Worm (Caenorhabditis elegans): ENCODE data around the gene ceh-93.
A peak's percentile ranks its signal among the peaks of the same experiment; 100 is the strongest.

ceh-93 gene

ce11 chrX:388728-389127 lies at the start of gene ceh-93:
TSS of gene ceh-93 (minus strand) at chrX:388797.
- TF ChIP-seq flt-1 (GFP tag; IDR thresholded peaks at IDR 0.05) (0 out of 2 replicates have a peak, but pooled peaks have one; percentile 15), cog-1 (tag; optimal IDR thresholded peaks at IDR 0.05) (no peak), klf-2 (GFP tag; conservative IDR thresholded peaks at IDR 0.05) (no peak), ref-1 (GFP tag; conservative IDR thresholded peaks at IDR 0.05) (no peak)

- TF ChIP-seq med-1 (GFP tag; optimal IDR thresholded peaks at IDR 0.05; ENCODE audit: insufficient read depth) = no peak
- TF ChIP-seq cog-1 (tag; optimal IDR thresholded peaks at IDR 0.05) = no peak
- TF ChIP-seq ztf-23 (GFP tag; IDR thresholded peaks at IDR 0.05) = no peak
- no peak for TF ChIP-seq flt-1 (GFP tag; IDR thresholded peaks at IDR 0.05)
- no peak for TF ChIP-seq ref-1 (GFP tag; conservative IDR thresholded peaks at IDR 0.05)
- no peak for TF ChIP-seq klf-2 (GFP tag; conservative IDR thresholded peaks at IDR 0.05)
- no peak for TF ChIP-seq T22C8.4 (GFP tag; IDR thresholded peaks at IDR 0.05)
- TF ChIP-seq tab-1 (GFP tag; IDR thresholded peaks at IDR 0.05) = no peak
- TF ChIP-seq ztf-29 (GFP tag; IDR thresholded peaks at IDR 0.05) = no peak
These were observed 49.8 kb upstream of the ceh-93 start for ce11 chrX:438396-438795.

DNA sequence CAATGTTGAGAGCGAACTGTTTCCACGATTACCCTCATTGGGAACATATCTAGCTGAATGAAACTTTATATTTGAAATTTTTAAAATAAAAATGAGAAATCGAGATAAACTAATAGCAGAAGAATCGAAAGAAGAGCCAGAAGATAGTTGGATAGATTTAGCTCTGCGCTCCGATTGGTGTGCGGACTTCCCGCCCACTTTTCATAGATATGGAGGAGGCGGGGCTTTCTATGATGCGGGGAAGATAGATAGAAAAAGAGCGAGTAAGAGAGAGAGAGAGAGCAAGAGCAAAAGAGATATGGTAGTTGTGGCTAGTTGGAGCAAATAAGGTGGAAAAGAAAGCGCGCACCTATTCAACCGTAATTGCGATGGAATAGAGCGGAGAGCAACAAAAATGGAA lies 45.1 kb upstream of the ceh-93 start, which contains the start of gene dve-1:
dve-1 (minus strand) TSS at position 66 of the 400 bp plus-strand sequence.
- TF ChIP-seq med-1 (GFP tag; optimal IDR thresholded peaks at IDR 0.05; ENCODE audit: insufficient read depth) = no peak
- no peak for TF ChIP-seq klf-2 (GFP tag; conservative IDR thresholded peaks at IDR 0.05)
- TF ChIP-seq flt-1 (GFP tag; IDR thresholded peaks at IDR 0.05) = no peak
- TF ChIP-seq ztf-29 (GFP tag; IDR thresholded peaks at IDR 0.05) = no peak
- no peak for TF ChIP-seq ref-1 (GFP tag; conservative IDR thresholded peaks at IDR 0.05)
- TF ChIP-seq ztf-23 (GFP tag; IDR thresholded peaks at IDR 0.05) = no peak
- no peak for TF ChIP-seq T22C8.4 (GFP tag; IDR thresholded peaks at IDR 0.05)
- no peak for TF ChIP-seq cog-1 (tag; optimal IDR thresholded peaks at IDR 0.05)
- no peak for TF ChIP-seq tab-1 (GFP tag; IDR thresholded peaks at IDR 0.05)

- TF ChIP-seq flt-1 (GFP tag; IDR thresholded peaks at IDR 0.05) = no peak
- TF ChIP-seq klf-2 (GFP tag; conservative IDR thresholded peaks at IDR 0.05) = no peak
- TF ChIP-seq ref-1 (GFP tag; conservative IDR thresholded peaks at IDR 0.05) = no peak
- no peak for TF ChIP-seq cog-1 (tag; optimal IDR thresholded peaks at IDR 0.05)
- no peak for TF ChIP-seq med-1 (GFP tag; optimal IDR thresholded peaks at IDR 0.05; ENCODE audit: insufficient read depth)
- no peak for TF ChIP-seq T22C8.4 (GFP tag; IDR thresholded peaks at IDR 0.05)
- TF ChIP-seq tab-1 (GFP tag; IDR thresholded peaks at IDR 0.05) = no peak
- TF ChIP-seq ztf-29 (GFP tag; IDR thresholded peaks at IDR 0.05) = no peak
- no peak for TF ChIP-seq ztf-23 (GFP tag; IDR thresholded peaks at IDR 0.05)
These were observed 44.6 kb upstream of the ceh-93 start for ce11 chrX:433029-433693.

DNA sequence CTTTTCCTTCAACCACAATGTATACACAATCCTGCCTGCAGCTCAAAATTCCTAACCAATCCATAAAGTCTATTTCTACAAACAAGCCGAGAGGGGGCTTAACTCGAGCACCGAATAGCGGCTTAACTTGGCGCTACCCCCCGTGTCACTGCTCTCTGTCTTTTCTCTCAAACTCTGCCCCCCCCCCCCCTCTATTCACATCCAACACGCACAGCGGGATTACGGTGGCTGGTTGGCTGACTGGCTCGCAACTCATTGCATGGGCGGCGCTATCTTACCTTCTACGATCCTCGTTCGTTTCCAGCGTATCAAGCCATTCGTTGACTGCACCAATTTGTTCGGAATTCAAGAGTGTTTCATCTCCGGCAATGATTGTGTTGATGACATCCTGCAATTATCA lies 43.0 kb upstream of the ceh-93 start:
- TF ChIP-seq ztf-29 (GFP tag; IDR thresholded peaks at IDR 0.05) = 0 out of 2 replicates have a peak, but pooled peaks have one; percentile 22
- TF ChIP-seq klf-2 (GFP tag; conservative IDR thresholded peaks at IDR 0.05) = no peak
- TF ChIP-seq ref-1 (GFP tag; conservative IDR thresholded peaks at IDR 0.05) = no peak

DNA sequence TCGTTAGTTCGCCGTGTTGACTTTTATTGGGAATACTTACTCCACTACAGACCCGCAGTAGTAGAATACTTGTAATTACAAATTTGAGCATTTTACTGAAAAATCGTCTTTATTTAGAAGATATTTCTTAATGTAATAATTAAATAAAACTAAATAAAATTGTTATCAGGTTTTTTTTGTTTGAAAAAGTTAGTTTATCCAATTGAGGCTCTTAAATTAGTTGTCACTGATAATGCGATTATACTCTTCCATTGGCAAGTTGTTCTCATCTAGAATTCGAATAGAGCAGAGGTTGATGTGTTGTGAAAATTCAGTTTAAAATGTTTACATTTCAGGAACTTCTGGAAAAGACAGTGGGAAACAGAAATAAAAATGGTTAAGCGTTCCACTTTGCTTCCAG lies 36.9 kb upstream of the ceh-93 start, which contains the start of gene ZK1193.2:
ZK1193.2 (minus strand) TSS at position 101 of the 400 bp plus-strand sequence.
- no peak for TF ChIP-seq med-1 (GFP tag; optimal IDR thresholded peaks at IDR 0.05; ENCODE audit: insufficient read depth)

ce11 chrX:423757-424156 lies 35.2 kb upstream of the ceh-93 start:
- TF ChIP-seq tab-1 (GFP tag; IDR thresholded peaks at IDR 0.05) (no peak), med-1 (GFP tag; optimal IDR thresholded peaks at IDR 0.05; ENCODE audit: insufficient read depth) (no peak), ztf-29 (GFP tag; IDR thresholded peaks at IDR 0.05) (no peak), ref-1 (GFP tag; conservative IDR thresholded peaks at IDR 0.05) (no peak), klf-2 (GFP tag; conservative IDR thresholded peaks at IDR 0.05) (no peak), ztf-23 (GFP tag; IDR thresholded peaks at IDR 0.05) (no peak)

DNA sequence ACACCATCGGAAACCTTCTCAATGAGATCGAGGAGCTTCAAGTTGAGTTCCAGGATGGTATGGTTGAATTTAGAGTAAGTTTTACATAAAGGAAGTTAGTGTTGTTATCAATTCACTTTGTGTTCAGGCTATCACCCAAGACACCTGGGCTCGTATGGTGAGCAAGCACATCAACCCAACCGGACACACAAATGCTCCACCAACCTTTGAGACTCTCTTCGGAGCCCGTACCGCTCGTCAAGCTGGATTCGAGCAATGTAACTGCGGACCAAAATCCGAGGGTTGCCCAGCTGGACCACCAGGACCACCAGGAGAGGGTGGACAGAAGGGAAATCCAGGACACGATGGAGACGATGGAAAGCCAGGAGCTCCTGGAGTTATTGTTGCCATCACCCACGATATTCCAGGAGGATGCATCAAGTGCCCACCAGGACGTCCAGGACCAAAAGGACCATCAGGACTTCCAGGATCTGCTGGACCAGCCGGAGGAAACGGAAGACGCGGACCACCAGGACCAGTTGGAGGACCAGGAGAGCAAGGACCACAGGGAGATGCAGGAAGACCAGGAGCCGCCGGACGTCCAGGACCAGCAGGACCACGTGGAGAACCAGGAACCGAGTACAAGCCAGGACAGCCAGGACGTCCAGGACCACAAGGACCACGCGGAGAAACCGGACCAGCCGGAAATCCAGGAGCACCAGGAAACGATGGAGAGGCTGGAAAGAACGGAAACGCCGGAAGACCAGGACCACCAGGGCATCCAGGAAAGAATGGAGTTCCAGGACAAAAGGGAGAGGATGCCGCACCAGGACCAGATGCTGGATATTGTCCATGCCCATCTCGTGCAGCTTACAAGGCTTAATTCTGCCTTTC lies 33.4 kb upstream of the ceh-93 start:
- no peak for TF ChIP-seq ztf-29 (GFP tag; IDR thresholded peaks at IDR 0.05)
- TF ChIP-seq T22C8.4 (GFP tag; IDR thresholded peaks at IDR 0.05) = no peak
- TF ChIP-seq ztf-23 (GFP tag; IDR thresholded peaks at IDR 0.05) = no peak
- TF ChIP-seq med-1 (GFP tag; optimal IDR thresholded peaks at IDR 0.05; ENCODE audit: insufficient read depth) = no peak
- no peak for TF ChIP-seq flt-1 (GFP tag; IDR thresholded peaks at IDR 0.05)
- no peak for TF ChIP-seq cog-1 (tag; optimal IDR thresholded peaks at IDR 0.05)
- TF ChIP-seq ref-1 (GFP tag; conservative IDR thresholded peaks at IDR 0.05) = no peak
- TF ChIP-seq klf-2 (GFP tag; conservative IDR thresholded peaks at IDR 0.05) = no peak
- TF ChIP-seq tab-1 (GFP tag; IDR thresholded peaks at IDR 0.05) = no peak

DNA sequence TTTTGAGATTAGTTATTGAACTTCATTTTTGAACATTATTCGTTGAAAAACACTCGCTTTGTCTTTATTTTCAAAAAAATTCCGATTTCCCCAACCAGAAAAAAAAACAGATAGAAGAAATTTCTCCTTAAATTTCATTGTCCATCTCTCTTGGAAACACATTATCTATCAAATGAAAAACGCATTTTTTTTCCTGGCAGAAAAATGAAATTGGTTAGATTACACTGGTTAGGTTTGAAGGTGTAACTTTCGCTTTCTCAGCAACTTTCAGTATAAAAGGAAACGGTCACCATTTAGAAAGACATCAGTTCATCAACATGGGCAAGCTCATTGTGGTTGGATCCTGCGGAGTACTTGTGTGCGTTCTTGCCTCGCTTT lies 32.8 kb upstream of the ceh-93 start, which contains the start of gene col-19:
col-19 (plus strand) TSS at position 301 of the 378 bp plus-strand sequence.
- TF ChIP-seq klf-2 (GFP tag; conservative IDR thresholded peaks at IDR 0.05) = no peak
- TF ChIP-seq flt-1 (GFP tag; IDR thresholded peaks at IDR 0.05) = no peak
- no peak for TF ChIP-seq T22C8.4 (GFP tag; IDR thresholded peaks at IDR 0.05)
- no peak for TF ChIP-seq ztf-29 (GFP tag; IDR thresholded peaks at IDR 0.05)
- no peak for TF ChIP-seq ref-1 (GFP tag; conservative IDR thresholded peaks at IDR 0.05)
- no peak for TF ChIP-seq cog-1 (tag; optimal IDR thresholded peaks at IDR 0.05)
- no peak for TF ChIP-seq ztf-23 (GFP tag; IDR thresholded peaks at IDR 0.05)
- no peak for TF ChIP-seq med-1 (GFP tag; optimal IDR thresholded peaks at IDR 0.05; ENCODE audit: insufficient read depth)
- TF ChIP-seq tab-1 (GFP tag; IDR thresholded peaks at IDR 0.05) = no peak
